Fruit fly (Drosophila melanogaster): ENCODE data around the gene Tmtc1.

Tmtc1 gene

dm6 chr2L:2637002-2637377 is 40.5 kb upstream of the Tmtc1 start (continued):
- TF ChIP-seq crol (GFP tag; IDR thresholded peaks at IDR 0.05), result peak; percentile 52
- no peak for TF ChIP-seq ranshi (GFP tag; IDR thresholded peaks at IDR 0.05)
- no peak for TF ChIP-seq bbx (GFP tag; IDR thresholded peaks at IDR 0.05; ENCODE audit: partially characterized antibody)

dm6 chr2L:2647620-2648019 is 29.9 kb upstream of the Tmtc1 start, which contains the start of the genes CG9962 and CG43851:
CG9962 (minus strand) TSS chr2L:2647720.
CG43851 (plus strand) TSS chr2L:2647886.
- TF ChIP-seq CG2202 (tag; optimal IDR thresholded peaks at IDR 0.05) (no peak), CG6854 (GFP tag; optimal IDR thresholded peaks at IDR 0.05) (no peak), kay (GFP tag; optimal IDR thresholded peaks at IDR 0.05) (no peak), Ptx1 (GFP tag; IDR thresholded peaks at IDR 0.05) (no peak), lilli (GFP tag; optimal IDR thresholded peaks at IDR 0.05) (no peak), CG7963 (GFP tag; IDR thresholded peaks at IDR 0.05; ENCODE audit: partially characterized antibody) (no peak), D (optimal IDR thresholded peaks at IDR 0.05) (no peak), D (GFP tag; optimal IDR thresholded peaks at IDR 0.05) (no peak), CG30431 (GFP tag; optimal IDR thresholded peaks at IDR 0.05) (no peak), CG17385 (GFP tag; optimal IDR thresholded peaks at IDR 0.05) (no peak), CG9797 (GFP tag; optimal IDR thresholded peaks at IDR 0.05) (no peak), Hr3 (GFP tag; optimal IDR thresholded peaks at IDR 0.05) (no peak), Ada2b (GFP tag; IDR thresholded peaks at IDR 0.05) (no peak), Bteb2 (GFP tag; optimal IDR thresholded peaks at IDR 0.05) (no peak), otp (GFP tag; IDR thresholded peaks at IDR 0.05) (no peak), run (tag; optimal IDR thresholded peaks at IDR 0.05) (no peak), CG12391 (tag; optimal IDR thresholded peaks at IDR 0.05) (no peak)

- no peak for TF ChIP-seq dati (GFP tag; IDR thresholded peaks at IDR 0.05)
- TF ChIP-seq ewg (GFP tag; optimal IDR thresholded peaks at IDR 0.05), result no peak
- TF ChIP-seq Max (GFP tag; optimal IDR thresholded peaks at IDR 0.05), result no peak
- no peak for TF ChIP-seq ase (GFP tag; IDR thresholded peaks at IDR 0.05)
- TF ChIP-seq lab (GFP tag; optimal IDR thresholded peaks at IDR 0.05), result no peak
- TF ChIP-seq CG17328 (GFP tag; IDR thresholded peaks at IDR 0.05), result no peak
- TF ChIP-seq CG1024 (GFP tag; IDR thresholded peaks at IDR 0.05), result no peak
- no peak for TF ChIP-seq Dbx (GFP tag; IDR thresholded peaks at IDR 0.05)
- no peak for TF ChIP-seq CG14667 (GFP tag; IDR thresholded peaks at IDR 0.05)
- TF ChIP-seq Ravus (GFP tag; IDR thresholded peaks at IDR 0.05), result no peak
- no peak for TF ChIP-seq CG4282 (GFP tag; optimal IDR thresholded peaks at IDR 0.05)
- TF ChIP-seq az2 (GFP tag; optimal IDR thresholded peaks at IDR 0.05), result no peak
- no peak for TF ChIP-seq Gsc (GFP tag; IDR thresholded peaks at IDR 0.05)
- no peak for TF ChIP-seq p53 (GFP tag; optimal IDR thresholded peaks at IDR 0.05)
- TF ChIP-seq dmrt11E (tag; optimal IDR thresholded peaks at IDR 0.05), result no peak
- no peak for TF ChIP-seq Hmr (GFP tag; optimal IDR thresholded peaks at IDR 0.05)
- TF ChIP-seq BtbVII (GFP tag; optimal IDR thresholded peaks at IDR 0.05), result no peak
- TF ChIP-seq pan (optimal IDR thresholded peaks at IDR 0.05), result no peak
- TF ChIP-seq pan (GFP tag; optimal IDR thresholded peaks at IDR 0.05 in 1 of 2, IDR thresholded peaks at IDR 0.05 in 1 of 2), result no peak
- TF ChIP-seq Lhr (GFP tag; optimal IDR thresholded peaks at IDR 0.05), result no peak
Measured at dm6 chr2L:2652314-2652713, 25.2 kb upstream of the Tmtc1 start, which contains the start of gene CG33125. CG33125 (minus strand) TSS chr2L:2652414.
